Fruit fly (Drosophila melanogaster) whole organism, embryonic: ENCODE data around the gene CG43248.

Experiments
- Atf6 ChIP-seq: fragments of 200-800 bp; sonication (Bioruptor generic); IDR thresholded peaks from 2 replicates; pipeline ENCODE4 v1.3.6; 2022; ENCODE audit warnings: missing biosample characterization, missing genetic modification characterization
- CG12071 ChIP-seq: fragments of 200-800 bp; sonication (Bioruptor generic); optimal IDR thresholded peaks from 3 replicates; lab custom pipeline; 2018; ENCODE audit warnings: missing biosample characterization, mild to moderate bottlenecking, missing genetic modification characterization
- CG12391 ChIP-seq: fragments of 200-800 bp; sonication (Bioruptor generic); optimal IDR thresholded peaks from 3 replicates; lab custom pipeline; 2018; ENCODE audit warnings: missing biosample characterization, mild to moderate bottlenecking, missing genetic modification characterization, moderate library complexity
- CG13775 ChIP-seq: fragments of 200-800 bp; sonication (Bioruptor generic); optimal IDR thresholded peaks from 3 replicates; lab custom pipeline; 2017; ENCODE audit warnings: missing biosample characterization, mild to moderate bottlenecking, missing genetic modification characterization
- CG1602 ChIP-seq: fragments of 200-800 bp; sonication (Bioruptor generic); optimal IDR thresholded peaks from 3 replicates; lab custom pipeline; 2016; ENCODE audit warnings: missing biosample characterization, missing genetic modification characterization
- CG17328 ChIP-seq: fragments of 200-800 bp; sonication (Bioruptor generic); IDR thresholded peaks from 2 replicates; pipeline ENCODE4 v1.3.6; 2022; ENCODE audit warnings: missing biosample characterization, missing genetic modification characterization
- CG17385 ChIP-seq: fragments of 200-800 bp; sonication (Bioruptor generic); optimal IDR thresholded peaks from 3 replicates; lab custom pipeline; 2018; ENCODE audit warnings: missing biosample characterization, mild to moderate bottlenecking, missing genetic modification characterization
- CG17568 ChIP-seq: fragments of 200-800 bp; sonication (Bioruptor generic); optimal IDR thresholded peaks from 2 replicates; lab custom pipeline; 2018; ENCODE audit warnings: missing biosample characterization, mild to moderate bottlenecking, missing genetic modification characterization, moderate library complexity
- CG2120 ChIP-seq: fragments of 200-800 bp; sonication (Bioruptor generic); optimal IDR thresholded peaks from 3 replicates; lab custom pipeline; 2016; ENCODE audit warnings: missing biosample characterization, missing genetic modification characterization
- CG2199 ChIP-seq: fragments of 200-800 bp; sonication (Bioruptor generic); IDR thresholded peaks from 3 replicates; pipeline ENCODE4 v1.3.6; 2022; ENCODE audit warnings: missing biosample characterization, missing genetic modification characterization
- CG34422 ChIP-seq: fragments of 200-800 bp; sonication (Bioruptor generic); IDR thresholded peaks from 3 replicates; pipeline ENCODE4 v1.3.6; 2022; ENCODE audit warnings: missing biosample characterization, missing genetic modification characterization
- CG3847 ChIP-seq: fragments of 200-800 bp; sonication (Bioruptor generic); IDR thresholded peaks from 2 replicates; pipeline ENCODE4 v1.3.6; 2022; ENCODE audit warnings: missing biosample characterization, missing genetic modification characterization
- CG6683 ChIP-seq: fragments of 200-800 bp; sonication (Bioruptor generic); optimal IDR thresholded peaks from 2 replicates; lab custom pipeline; 2017; ENCODE audit warnings: missing biosample characterization, mild to moderate bottlenecking, missing genetic modification characterization, missing genetic modification reagents
- CG7357 ChIP-seq: fragments of 200-800 bp; sonication (Bioruptor generic); IDR thresholded peaks from 3 replicates; pipeline ENCODE4 v1.3.6; 2022; ENCODE audit warnings: missing biosample characterization, missing genetic modification characterization
- CG8478 ChIP-seq: fragments of >200 bp; optimal IDR thresholded peaks from 2 replicates; lab custom pipeline; 2018
- CG9609 ChIP-seq: fragments of 200-800 bp; sonication (Bioruptor generic); optimal IDR thresholded peaks from 3 replicates; lab custom pipeline; 2016; ENCODE audit warnings: missing biosample characterization, missing genetic modification characterization
- CG9932 ChIP-seq: fragments of 200-800 bp; sonication (Bioruptor generic); IDR thresholded peaks from 2 replicates; pipeline ENCODE4 v1.3.6; 2022; ENCODE audit warnings: missing biosample characterization, missing genetic modification characterization
- Camta ChIP-seq: fragments of 200-800 bp; sonication (Bioruptor generic); optimal IDR thresholded peaks from 2 replicates; lab custom pipeline; 2016; ENCODE audit warnings: missing biosample characterization, missing genetic modification characterization
- Dek ChIP-seq: fragments of 200-800 bp; sonication (Bioruptor generic); optimal IDR thresholded peaks from 3 replicates; lab custom pipeline; 2019; ENCODE audit warnings: missing biosample characterization, mild to moderate bottlenecking, missing genetic modification characterization, moderate library complexity
- Dref ChIP-seq: fragments of 200-800 bp; sonication (Bioruptor generic); IDR thresholded peaks from 2 replicates; pipeline ENCODE4 v1.3.6; 2022; ENCODE audit warnings: missing biosample characterization, missing genetic modification characterization
- E2f2 ChIP-seq: fragments of 200-800 bp; sonication (Bioruptor generic); IDR thresholded peaks from 2 replicates; pipeline ENCODE4 v1.3.6; 2022; ENCODE audit warnings: missing biosample characterization, missing genetic modification characterization
- Gug ChIP-seq: fragments of 200-800 bp; sonication (Bioruptor generic); IDR thresholded peaks from 4 replicates; pipeline ENCODE4 v1.3.6; 2022; ENCODE audit warnings: missing biosample characterization, missing genetic modification characterization
- H2.0 ChIP-seq: fragments of 200-800 bp; sonication (Bioruptor generic); IDR thresholded peaks from 2 replicates; pipeline ENCODE4 v1.3.6; 2022; ENCODE audit warnings: missing biosample characterization, missing genetic modification characterization
- Hsf ChIP-seq: fragments of 200-800 bp; sonication (Bioruptor generic); optimal IDR thresholded peaks from 3 replicates; lab custom pipeline; 2016; ENCODE audit warnings: missing biosample characterization, missing genetic modification characterization
- Mad ChIP-seq: fragments of 200-800 bp; sonication (Bioruptor generic); optimal IDR thresholded peaks from 2 replicates; lab custom pipeline; 2016; ENCODE audit warnings: missing biosample characterization, missing genetic modification characterization
- Nf-YA ChIP-seq: fragments of 200-800 bp; sonication (Bioruptor generic); IDR thresholded peaks from 2 replicates; pipeline ENCODE4 v1.3.6; 2022; ENCODE audit warnings: missing biosample characterization, missing genetic modification characterization
- NfI ChIP-seq: fragments of 200-800 bp; sonication (Bioruptor generic); optimal IDR thresholded peaks from 3 replicates; lab custom pipeline; 2018; ENCODE audit warnings: missing biosample characterization, mild to moderate bottlenecking, missing genetic modification characterization, moderate library complexity
- Opbp ChIP-seq: fragments of 200-800 bp; sonication (Bioruptor generic); IDR thresholded peaks from 3 replicates; pipeline ENCODE4 v1.3.6; 2022; ENCODE audit warnings: missing biosample characterization, missing genetic modification characterization; ENCODE audit not compliant: partially characterized antibody
- Sry-β ChIP-seq: fragments of 200-800 bp; sonication (Bioruptor generic); optimal IDR thresholded peaks from 2 replicates; lab custom pipeline; 2018; ENCODE audit warnings: missing biosample characterization, mild to moderate bottlenecking, missing genetic modification characterization, moderate library complexity
- aop ChIP-seq: fragments of 200-800 bp; sonication (Bioruptor generic); IDR thresholded peaks from 2 replicates; pipeline ENCODE4 v1.3.6; 2022; ENCODE audit warnings: missing biosample characterization, missing genetic modification characterization
- ap ChIP-seq: fragments of 200-800 bp; sonication (Bioruptor generic); IDR thresholded peaks from 2 replicates; pipeline ENCODE4 v1.3.6; 2022; ENCODE audit warnings: missing biosample characterization, missing genetic modification characterization
- ase ChIP-seq: fragments of 200-800 bp; sonication (Bioruptor generic); IDR thresholded peaks from 3 replicates; pipeline ENCODE4 v1.3.6; 2022; ENCODE audit warnings: missing biosample characterization, missing genetic modification characterization
- cato ChIP-seq: fragments of 200-800 bp; sonication (Bioruptor generic); optimal IDR thresholded peaks from 2 replicates; lab custom pipeline; 2016; ENCODE audit warnings: missing biosample characterization, missing genetic modification characterization, borderline replicate concordance
- chm ChIP-seq: fragments of 200-800 bp; sonication (Bioruptor generic); IDR thresholded peaks from 2 replicates; pipeline ENCODE4 v1.3.6; 2022; ENCODE audit warnings: missing biosample characterization, missing genetic modification characterization
- crol ChIP-seq: fragments of 200-800 bp; sonication (Bioruptor generic); IDR thresholded peaks from 2 replicates; pipeline ENCODE4 v1.3.6; 2022; ENCODE audit warnings: missing biosample characterization, missing genetic modification characterization
- fd3F ChIP-seq: fragments of 200-800 bp; sonication (Bioruptor generic); optimal IDR thresholded peaks from 2 replicates; lab custom pipeline; 2018; ENCODE audit warnings: missing biosample characterization, mild to moderate bottlenecking, missing genetic modification characterization, moderate library complexity
- gce ChIP-seq: fragments of 200-800 bp; sonication (Bioruptor generic); IDR thresholded peaks from 3 replicates; pipeline ENCODE4 v1.3.6; 2022; ENCODE audit warnings: missing biosample characterization, missing genetic modification characterization
- gro ChIP-seq: fragments of 200-800 bp; sonication (Bioruptor generic); optimal IDR thresholded peaks from 2 replicates; lab custom pipeline; 2016; ENCODE audit warnings: missing biosample characterization, missing genetic modification characterization
- gsb ChIP-seq: fragments of 200-800 bp; sonication (Bioruptor generic); IDR thresholded peaks from 2 replicates; pipeline ENCODE4 v1.3.6; 2022; ENCODE audit warnings: missing biosample characterization, missing genetic modification characterization
- ken ChIP-seq: fragments of 200-800 bp; sonication (Bioruptor generic); IDR thresholded peaks from 3 replicates; pipeline ENCODE4 v1.3.6; 2022; ENCODE audit warnings: missing biosample characterization, missing genetic modification characterization
- maf-S ChIP-seq: fragments of 200-800 bp; sonication (Bioruptor generic); optimal IDR thresholded peaks from 2 replicates; lab custom pipeline; 2016; ENCODE audit warnings: missing biosample characterization, missing genetic modification characterization
- nerfin-2 ChIP-seq: fragments of 200-800 bp; sonication (Bioruptor generic); IDR thresholded peaks from 2 replicates; pipeline ENCODE4 v1.3.6; 2022; ENCODE audit warnings: missing biosample characterization, missing genetic modification characterization; ENCODE audit not compliant: partially characterized antibody
- pan ChIP-seq, 4 experiments: fragments of >200 bp in 3 of 4; fragments of 200-800 bp in 1 of 4; sonication (Bioruptor generic) in 1 of 4; optimal IDR thresholded peaks in 3 of 4; IDR thresholded peaks in 1 of 4; 2 replicates each; pipeline versions ENCODE4 v1.3.6 to Lab custom; 2017 to 2022; ENCODE audit warnings: missing biosample characterization in 2 of 4, missing genetic modification characterization in 2 of 4, mixed read lengths in 1 of 4
- pros ChIP-seq: fragments of 200-800 bp; sonication (Bioruptor generic); optimal IDR thresholded peaks from 3 replicates; lab custom pipeline; 2019; ENCODE audit warnings: missing biosample characterization, mild to moderate bottlenecking, missing genetic modification characterization, moderate library complexity
- sna ChIP-seq: fragments of 200-800 bp; sonication (Bioruptor generic); IDR thresholded peaks from 2 replicates; pipeline ENCODE4 v1.3.6; 2022; ENCODE audit warnings: missing biosample characterization, missing genetic modification characterization; ENCODE audit not compliant: partially characterized antibody
- sob ChIP-seq: fragments of 200-800 bp; sonication (Bioruptor generic); IDR thresholded peaks from 2 replicates; pipeline ENCODE4 v1.3.6; 2022; ENCODE audit warnings: missing biosample characterization, missing genetic modification characterization
- stc ChIP-seq: fragments of 200-800 bp; sonication (Bioruptor generic); IDR thresholded peaks from 2 replicates; pipeline ENCODE4 v1.3.6; 2022; ENCODE audit warnings: missing biosample characterization, missing genetic modification characterization
- ttk ChIP-seq: fragments of 200-800 bp; sonication (Bioruptor generic); IDR thresholded peaks from 2 replicates; pipeline ENCODE4 v2.1.2; 2022; ENCODE audit warnings: missing biosample characterization, missing genetic modification characterization
- unc-4 ChIP-seq: fragments of 200-800 bp; sonication (Bioruptor generic); IDR thresholded peaks from 2 replicates; pipeline ENCODE4 v1.3.6; 2022; ENCODE audit warnings: missing biosample characterization, missing genetic modification characterization; ENCODE audit not compliant: partially characterized antibody

Gene CG43248

DNA sequence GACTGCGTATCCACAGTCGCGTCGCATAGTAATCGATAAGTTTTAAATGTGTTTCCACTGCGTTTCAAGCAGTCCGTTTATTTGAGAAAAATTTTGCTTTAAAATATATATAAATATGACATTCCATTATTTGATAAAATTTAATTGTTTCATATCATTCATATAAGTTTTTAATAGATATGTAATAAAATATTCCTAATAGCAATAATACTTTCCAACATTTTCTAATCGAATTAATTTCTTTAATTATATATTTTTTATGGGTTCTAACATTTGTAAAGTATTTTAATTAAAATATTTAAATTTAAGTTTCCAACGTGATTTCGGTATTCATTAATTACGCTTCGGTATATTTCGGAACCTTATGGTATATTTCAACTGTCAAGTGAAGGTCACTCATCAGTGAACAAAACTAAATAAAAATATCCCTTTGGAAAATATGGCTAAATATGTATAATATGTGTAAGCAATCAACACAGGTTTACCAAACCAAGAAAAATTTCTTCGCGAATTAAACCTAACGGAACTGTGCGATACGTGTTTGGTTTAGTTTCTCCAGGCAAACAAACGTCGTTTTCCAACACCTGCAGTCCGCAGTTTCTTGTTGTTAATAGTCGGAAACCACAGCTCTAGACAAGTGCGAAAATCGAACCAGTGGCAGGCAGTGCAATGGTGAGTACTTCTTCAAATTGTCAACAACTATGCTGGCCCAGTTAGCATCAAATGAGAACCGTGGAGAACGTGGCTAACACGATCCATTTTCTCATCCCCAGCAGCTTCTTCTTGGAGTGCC lies 32.0 kb upstream of the CG43248 start, which contains the start of the genes CG7739 and SCCRO (continued):
- TF ChIP-seq CG17385 (GFP tag; lab: Kevin White, UChicago) (peak; percentile 42), chm (GFP tag; lab: Robert Waterston, UW) (peak; percentile 59; the same call in 1 of the 2 replicates), pan (optimal IDR thresholded peaks at IDR 0.05; lab: Kevin White, UChicago) (no peak), pan (GFP tag; optimal IDR thresholded peaks at IDR 0.05 in 1 of 2, IDR thresholded peaks at IDR 0.05 in 1 of 2) (peak in 1 of 2 experiments; percentile 85), Atf6 (GFP tag; lab: Robert Waterston, UW) (peak; percentile 60; the same call in 1 of the 2 replicates), Camta (GFP tag; lab: Kevin White, UChicago) (no peak), fd3F (GFP tag; lab: Kevin White, UChicago) (peak; percentile 59), Mad (GFP tag; lab: Kevin White, UChicago) (peak; percentile 42), Gug (GFP tag; lab: Robert Waterston, UW) (peak; percentile 68; the same call in 2 of the 4 replicates), unc-4 (GFP tag; lab: Robert Waterston, UW) (peak; percentile 59), CG34422 (GFP tag; lab: Robert Waterston, UW) (peak; percentile 72; the same call in 2 of the 3 replicates), ase (GFP tag; lab: Robert Waterston, UW) (peak; percentile 28; the same call in 1 of the 3 replicates), gce (GFP tag; lab: Robert Waterston, UW) (no peak), Hsf (GFP tag; lab: Kevin White, UChicago) (peak; percentile 0), gro (GFP tag; lab: Kevin White, UChicago) (peak; percentile 2), CG2199 (GFP tag; lab: Robert Waterston, UW) (no peak), sna (0 out of 2 replicates have a peak, but pooled peaks have one; percentile 48), ttk (GFP tag; lab: Robert Waterston, UW) (peak; percentile 66), CG1602 (GFP tag; lab: Kevin White, UChicago) (peak; percentile 56), CG13775 (peak; percentile 33), pros (GFP tag; lab: Kevin White, UChicago) (no peak), Nf-YA (no peak), ken (GFP tag; lab: Robert Waterston, UW) (0 out of 3 replicates have a peak, but pooled peaks have one; percentile 52), nerfin-2 (GFP tag; lab: Robert Waterston, UW) (no peak), CG6683 (GFP tag; lab: Kevin White, UChicago) (no peak), CG2120 (GFP tag; lab: Kevin White, UChicago) (peak; percentile 40), CG17328 (GFP tag; lab: Robert Waterston, UW) (peak; percentile 65), aop (no peak), sob (GFP tag; lab: Robert Waterston, UW) (peak; percentile 70), maf-S (GFP tag; lab: Kevin White, UChicago) (no peak), H2.0 (GFP tag; lab: Robert Waterston, UW) (peak; percentile 81), Dek (tag; lab: Kevin White, UChicago) (peak; percentile 78), cato (GFP tag; lab: Kevin White, UChicago) (peak; percentile 5), CG12071 (GFP tag; lab: Kevin White, UChicago) (no peak), Opbp (GFP tag; lab: Robert Waterston, UW) (0 out of 3 replicates have a peak, but pooled peaks have one; percentile 61), E2f2 (peak; percentile 52), ap (GFP tag; lab: Robert Waterston, UW) (no peak; the same call in 1 of the 2 replicates), CG8478 (lab: Kevin White, UChicago) (no peak), NfI (GFP tag; lab: Kevin White, UChicago) (peak; percentile 63), CG17568 (GFP tag; lab: Kevin White, UChicago) (no peak), crol (GFP tag; lab: Robert Waterston, UW) (no peak), CG9609 (GFP tag; lab: Kevin White, UChicago) (peak; percentile 20), Dref (peak; percentile 83), stc (GFP tag; lab: Robert Waterston, UW) (peak; percentile 54; the same call in 1 of the 2 replicates), CG7357 (GFP tag; lab: Robert Waterston, UW) (peak; percentile 93), CG12391 (peak; percentile 76), gsb (no peak), Sry-β (no peak), CG9932 (GFP tag; lab: Robert Waterston, UW) (peak; percentile 81), CG3847 (peak; percentile 53)
